Worm (Caenorhabditis elegans) whole organism, L2 larva: ENCODE data around the gene spe-6.

Source experiments
- ZK546.5 ChIP-seq: sonication (generic microtip); optimal IDR thresholded peaks from 2 replicates; lab custom pipeline; 2017; ENCODE audit warnings: missing biosample characterization, missing genetic modification characterization
- ama-1 ChIP-seq: fragments of 150-350 bp; optimal IDR thresholded peaks from 2 replicates; lab custom pipeline; 2018; ENCODE audit warnings: inconsistent platforms
- ceh-16 ChIP-seq: fragments of 150-350 bp; optimal IDR thresholded peaks from 2 replicates; lab custom pipeline; 2014; ENCODE audit warnings: missing biosample characterization, missing genetic modification characterization
- dmd-4 ChIP-seq: sonication (generic microtip); optimal IDR thresholded peaks from 2 replicates; lab custom pipeline; 2017; ENCODE audit warnings: missing biosample characterization, missing genetic modification characterization
- nhr-6 ChIP-seq: fragments of 150-350 bp; optimal IDR thresholded peaks from 2 replicates; lab custom pipeline; 2014; ENCODE audit warnings: missing biosample characterization, missing genetic modification characterization
- skn-1 ChIP-seq: sonication (generic microtip); optimal IDR thresholded peaks from 2 replicates; lab custom pipeline; 2017; ENCODE audit warnings: missing biosample characterization, missing genetic modification characterization
- unc-39 ChIP-seq: fragments of 150-350 bp; optimal IDR thresholded peaks from 2 replicates; lab custom pipeline; 2014; ENCODE audit warnings: missing biosample characterization, missing genetic modification characterization
- unc-55 ChIP-seq: fragments of 150-350 bp; sonication (generic microtip); optimal IDR thresholded peaks from 3 replicates; lab custom pipeline; 2014; ENCODE audit warnings: missing biosample characterization, missing genetic modification reagents, missing genetic modification characterization
- zag-1 ChIP-seq: fragments of 150-350 bp; optimal IDR thresholded peaks from 2 replicates; lab custom pipeline; 2014; ENCODE audit warnings: missing biosample characterization, missing genetic modification characterization

DNA sequence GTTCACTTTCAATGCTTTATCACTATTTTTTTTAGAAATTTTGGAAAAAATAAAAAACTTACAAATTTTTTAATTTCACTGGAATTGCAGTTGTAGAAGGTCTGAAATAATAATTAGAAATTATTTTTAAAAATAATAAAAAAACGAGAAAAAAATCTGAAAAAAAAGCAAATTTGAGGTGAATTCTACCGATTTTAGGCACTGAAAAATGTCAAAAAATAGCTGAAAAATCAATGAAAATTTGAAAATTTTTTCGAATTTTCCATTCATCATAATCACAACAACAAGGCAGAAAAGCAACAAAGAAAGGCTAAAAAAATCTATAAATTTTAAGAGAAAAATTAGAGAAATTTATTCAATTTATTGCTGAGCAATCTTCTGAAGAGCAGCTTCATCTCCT, 4.6 kb upstream of the spe-6 start, which contains the start of gene nars-2:
- no peak for TF ChIP-seq nhr-6 (tag; lab: Kevin White, UChicago)
- no peak for TF ChIP-seq skn-1 (tag; lab: Kevin White, UChicago)
- no peak for TF ChIP-seq ZK546.5 (tag; lab: Kevin White, UChicago)
- no peak for TF ChIP-seq ama-1 (lab: Kevin White, UChicago)
- TF ChIP-seq unc-55 (GFP tag; lab: Kevin White, UChicago) = no peak
- TF ChIP-seq dmd-4 (tag; lab: Kevin White, UChicago) = no peak
- no peak for TF ChIP-seq ceh-16 (tag; lab: Kevin White, UChicago)
- TF ChIP-seq unc-39 = no peak
- TF ChIP-seq zag-1 (tag; lab: Kevin White, UChicago) = no peak
